Fruit fly (Drosophila melanogaster) whole organism, embryonic: ENCODE data around the gene ato.

Source experiments
- Aef1 ChIP-seq: fragments of 200-800 bp; sonication (Bioruptor generic); IDR thresholded peaks from 3 replicates; pipeline ENCODE4 v1.3.6; 2022; ENCODE audit warnings: missing biosample characterization, missing genetic modification characterization
- Bdp1 ChIP-seq: fragments of 200-800 bp; sonication (Bioruptor generic); optimal IDR thresholded peaks from 3 replicates; lab custom pipeline; 2016; ENCODE audit warnings: missing biosample characterization, missing genetic modification characterization
- CG10366 ChIP-seq: fragments of 200-800 bp; sonication (Bioruptor generic); IDR thresholded peaks from 2 replicates; pipeline ENCODE4 v1.3.6; 2022; ENCODE audit warnings: missing biosample characterization, missing genetic modification characterization
- CG13287 ChIP-seq: fragments of 200-800 bp; sonication (Bioruptor generic); IDR thresholded peaks from 2 replicates; pipeline ENCODE4 v1.3.6; 2022; ENCODE audit warnings: missing biosample characterization, missing genetic modification characterization; ENCODE audit not compliant: partially characterized antibody
- CG13775 ChIP-seq: fragments of 200-800 bp; sonication (Bioruptor generic); optimal IDR thresholded peaks from 3 replicates; lab custom pipeline; 2017; ENCODE audit warnings: missing biosample characterization, mild to moderate bottlenecking, missing genetic modification characterization
- CG13894 ChIP-seq: fragments of 200-800 bp; sonication (Bioruptor generic); optimal IDR thresholded peaks from 3 replicates; lab custom pipeline; 2018; ENCODE audit warnings: missing biosample characterization, mild to moderate bottlenecking, missing genetic modification characterization, moderate library complexity
- CG15696 ChIP-seq: fragments of 200-800 bp; sonication (Bioruptor generic); optimal IDR thresholded peaks from 2 replicates; lab custom pipeline; 2019; ENCODE audit warnings: missing biosample characterization, mild to moderate bottlenecking, missing genetic modification characterization, moderate library complexity
- CG17829 ChIP-seq: fragments of 200-800 bp; optimal IDR thresholded peaks from 2 replicates; lab custom pipeline; 2019; ENCODE audit warnings: missing biosample characterization, mild to moderate bottlenecking, missing genetic modification characterization, moderate library complexity
- CG18476 ChIP-seq: fragments of 200-800 bp; sonication (Bioruptor generic); optimal IDR thresholded peaks from 2 replicates; lab custom pipeline; 2016; ENCODE audit warnings: missing biosample characterization, mild to moderate bottlenecking, missing genetic modification characterization
- CG18619 ChIP-seq: fragments of 200-800 bp; sonication (Bioruptor generic); optimal IDR thresholded peaks from 3 replicates; lab custom pipeline; 2017; ENCODE audit warnings: missing biosample characterization, mild to moderate bottlenecking, missing genetic modification characterization
- CG2202 ChIP-seq: fragments of 200-800 bp; sonication (Bioruptor generic); optimal IDR thresholded peaks from 2 replicates; lab custom pipeline; 2018; ENCODE audit warnings: missing biosample characterization, mild to moderate bottlenecking, missing genetic modification characterization
- CG6765 ChIP-seq: fragments of 200-800 bp; sonication (Bioruptor generic); optimal IDR thresholded peaks from 3 replicates; lab custom pipeline; 2017; ENCODE audit warnings: missing biosample characterization, mild to moderate bottlenecking, missing genetic modification characterization
- CG7556 ChIP-seq: fragments of 200-800 bp; sonication (Bioruptor generic); optimal IDR thresholded peaks from 2 replicates; lab custom pipeline; 2017; ENCODE audit warnings: missing biosample characterization, mild to moderate bottlenecking, missing genetic modification characterization
- CG8281 ChIP-seq: fragments of 200-800 bp; sonication (Bioruptor generic); optimal IDR thresholded peaks from 2 replicates; lab custom pipeline; 2018; ENCODE audit warnings: missing biosample characterization, mild to moderate bottlenecking, missing genetic modification characterization, moderate library complexity
- CG8359 ChIP-seq: fragments of 200-800 bp; sonication (Bioruptor generic); optimal IDR thresholded peaks from 2 replicates; lab custom pipeline; 2017; ENCODE audit warnings: missing biosample characterization, mild to moderate bottlenecking, missing genetic modification characterization, borderline replicate concordance
- CG8765 ChIP-seq: fragments of 200-800 bp; sonication (Bioruptor generic); IDR thresholded peaks from 2 replicates; pipeline ENCODE4 v1.3.6; 2022; ENCODE audit warnings: missing biosample characterization, missing genetic modification characterization
- CG9727 ChIP-seq: fragments of 200-800 bp; sonication (Bioruptor generic); optimal IDR thresholded peaks from 3 replicates; lab custom pipeline; 2017; ENCODE audit warnings: missing biosample characterization, mild to moderate bottlenecking, missing genetic modification characterization
- CrebB ChIP-seq: fragments of 200-800 bp; sonication (Bioruptor generic); optimal IDR thresholded peaks from 3 replicates; lab custom pipeline; 2018; ENCODE audit warnings: missing biosample characterization, mild to moderate bottlenecking, missing genetic modification characterization
- Dfd ChIP-seq, 2 experiments: fragments of >200 bp; optimal IDR thresholded peaks; 2 replicates each; lab custom pipeline; 2017; ENCODE audit warnings: missing biosample characterization in 2 of 2, missing genetic modification characterization in 2 of 2
- Kr ChIP-seq: fragments of 200-800 bp; sonication (Bioruptor generic); optimal IDR thresholded peaks from 2 replicates; lab custom pipeline; 2017; ENCODE audit warnings: missing biosample characterization, mild to moderate bottlenecking, missing genetic modification characterization
- Pdp1 ChIP-seq, 2 experiments: fragments of 200-800 bp; sonication (Bioruptor generic); optimal IDR thresholded peaks; 3 replicates each; lab custom pipeline; 2016; ENCODE audit warnings: missing biosample characterization in 2 of 2, missing genetic modification characterization in 2 of 2, mild to moderate bottlenecking in 1 of 2, moderate library complexity in 1 of 2
- Sry-δ ChIP-seq: fragments of 200-800 bp; sonication (Bioruptor generic); optimal IDR thresholded peaks from 2 replicates; lab custom pipeline; 2016; ENCODE audit warnings: missing biosample characterization, missing genetic modification characterization
- YL-1 ChIP-seq: fragments of 200-800 bp; sonication (Bioruptor generic); optimal IDR thresholded peaks from 3 replicates; lab custom pipeline; 2017; ENCODE audit warnings: missing biosample characterization, mild to moderate bottlenecking, missing genetic modification characterization
- abd-A ChIP-seq: fragments of 200-800 bp; sonication (Bioruptor generic); optimal IDR thresholded peaks from 3 replicates; lab custom pipeline; 2019; ENCODE audit warnings: missing biosample characterization, mild to moderate bottlenecking, missing genetic modification characterization, moderate library complexity
- amos ChIP-seq: fragments of 200-800 bp; sonication (Bioruptor generic); IDR thresholded peaks from 2 replicates; pipeline ENCODE4 v1.3.6; 2022; ENCODE audit warnings: missing biosample characterization, missing genetic modification characterization; ENCODE audit not compliant: partially characterized antibody
- ash1 ChIP-seq: fragments of 200-800 bp; sonication (Bioruptor generic); optimal IDR thresholded peaks from 2 replicates; lab custom pipeline; 2018; ENCODE audit warnings: missing biosample characterization, mild to moderate bottlenecking, missing genetic modification characterization
- dati ChIP-seq: fragments of 200-800 bp; sonication (Bioruptor generic); IDR thresholded peaks from 2 replicates; pipeline ENCODE4 v1.3.6; 2022; ENCODE audit warnings: missing biosample characterization, missing genetic modification characterization
- dmrt99B ChIP-seq: fragments of 200-800 bp; sonication (Bioruptor generic); optimal IDR thresholded peaks from 2 replicates; lab custom pipeline; 2018; ENCODE audit warnings: missing biosample characterization, mild to moderate bottlenecking, missing genetic modification characterization, moderate library complexity
- fd102C ChIP-seq: fragments of 200-800 bp; sonication (Bioruptor generic); optimal IDR thresholded peaks from 2 replicates; lab custom pipeline; 2018; ENCODE audit warnings: missing biosample characterization, mild to moderate bottlenecking, missing genetic modification characterization, moderate library complexity
- hb ChIP-seq: fragments of 200-800 bp; sonication (Bioruptor generic); IDR thresholded peaks from 3 replicates; pipeline ENCODE4 v1.3.6; 2022; ENCODE audit warnings: missing biosample characterization, missing genetic modification characterization; ENCODE audit not compliant: partially characterized antibody
- inv ChIP-seq: fragments of 200-800 bp; sonication (Bioruptor generic); IDR thresholded peaks from 2 replicates; pipeline ENCODE4 v1.3.6; 2022; ENCODE audit warnings: missing biosample characterization, missing genetic modification characterization; ENCODE audit not compliant: partially characterized antibody
- jigr1 ChIP-seq: fragments of 200-800 bp; sonication (Bioruptor generic); IDR thresholded peaks from 3 replicates; pipeline ENCODE4 v1.3.6; 2022; ENCODE audit warnings: missing biosample characterization, missing genetic modification characterization
- kni ChIP-seq: fragments of 200-800 bp; sonication (Bioruptor generic); optimal IDR thresholded peaks from 3 replicates; lab custom pipeline; 2017; ENCODE audit warnings: mild to moderate bottlenecking, missing biosample characterization, missing genetic modification reagents, missing genetic modification characterization
- lbe ChIP-seq: fragments of 200-800 bp; sonication (Bioruptor generic); optimal IDR thresholded peaks from 2 replicates; lab custom pipeline; 2016; ENCODE audit warnings: missing biosample characterization, mild to moderate bottlenecking, missing genetic modification characterization
- lov ChIP-seq, 2 experiments: fragments of 200-800 bp in 1 of 2; fragments of >200 bp in 1 of 2; sonication (Bioruptor generic) in 1 of 2; IDR thresholded peaks in 1 of 2; optimal IDR thresholded peaks in 1 of 2; 2 replicates in 1 of 2; 3 replicates in 1 of 2; pipeline versions ENCODE4 v1.3.6 to Lab custom; 2017 to 2022; ENCODE audit warnings: missing biosample characterization in 1 of 2, missing genetic modification characterization in 1 of 2
- maf-S ChIP-seq: fragments of 200-800 bp; sonication (Bioruptor generic); optimal IDR thresholded peaks from 2 replicates; lab custom pipeline; 2016; ENCODE audit warnings: missing biosample characterization, missing genetic modification characterization
- mam ChIP-seq: fragments of 200-800 bp; sonication (Bioruptor generic); optimal IDR thresholded peaks from 3 replicates; lab custom pipeline; 2016; ENCODE audit warnings: missing biosample characterization, missing genetic modification characterization
- odd ChIP-seq: fragments of 200-800 bp; sonication (Bioruptor generic); optimal IDR thresholded peaks from 2 replicates; lab custom pipeline; 2017; ENCODE audit warnings: missing biosample characterization, mild to moderate bottlenecking, missing genetic modification characterization
- psq ChIP-seq: fragments of 200-800 bp; sonication (Bioruptor generic); optimal IDR thresholded peaks from 2 replicates; lab custom pipeline; 2017; ENCODE audit warnings: missing biosample characterization, missing genetic modification characterization
- row ChIP-seq: fragments of 200-800 bp; sonication (Bioruptor generic); IDR thresholded peaks from 3 replicates; pipeline ENCODE4 v1.3.6; 2022; ENCODE audit warnings: missing biosample characterization, missing genetic modification characterization
- salm ChIP-seq: fragments of 200-800 bp; sonication (Bioruptor generic); optimal IDR thresholded peaks from 2 replicates; lab custom pipeline; 2018; ENCODE audit warnings: missing biosample characterization, mild to moderate bottlenecking, missing genetic modification characterization
- sens ChIP-seq: fragments of 200-800 bp; sonication (Bioruptor generic); peaks from one replicate; lab custom pipeline; 2016; ENCODE audit warnings: missing biosample characterization, missing genetic modification characterization
- seq ChIP-seq: fragments of 200-800 bp; sonication (Bioruptor generic); IDR thresholded peaks from 2 replicates; pipeline ENCODE4 v1.3.6; 2022; ENCODE audit warnings: missing biosample characterization, missing genetic modification characterization
- ssp ChIP-seq: fragments of 200-800 bp; sonication (Bioruptor generic); IDR thresholded peaks from 2 replicates; pipeline ENCODE4 v1.3.6; 2022; ENCODE audit warnings: missing biosample characterization, missing genetic modification characterization
- tll ChIP-seq, 2 experiments: fragments of 200-800 bp in 1 of 2; fragments of >200 bp in 1 of 2; sonication (Bioruptor generic) in 1 of 2; optimal IDR thresholded peaks; 2 replicates each; lab custom pipeline; 2017 to 2019; ENCODE audit warnings: missing biosample characterization in 2 of 2, missing genetic modification characterization in 2 of 2, mild to moderate bottlenecking in 1 of 2, moderate library complexity in 1 of 2

The ato gene

dm6 chr3R:8317709-8318335 is 40.0 kb downstream of the ato start (continued):
- TF ChIP-seq sens (GFP tag; lab: Kevin White, UChicago) (peak; percentile 72), row (peak; percentile 47; the same call in 1 of the 3 replicates)

- TF ChIP-seq Kr (no peak), CG6765 (GFP tag; lab: Kevin White, UChicago) (no peak), CG18476 (GFP tag; lab: Kevin White, UChicago) (no peak), CG8765 (GFP tag; lab: Robert Waterston, UW) (no peak), maf-S (no peak), inv (GFP tag; lab: Robert Waterston, UW) (no peak), amos (no peak), CG13894 (tag; lab: Kevin White, UChicago) (no peak), psq (GFP tag; lab: Kevin White, UChicago) (no peak), CG8359 (GFP tag; lab: Kevin White, UChicago) (no peak), CG8281 (tag; lab: Kevin White, UChicago) (no peak), seq (GFP tag; lab: Robert Waterston, UW) (no peak), lov (optimal IDR thresholded peaks at IDR 0.05; lab: Kevin White, UChicago) (no peak), lov (GFP tag; IDR thresholded peaks at IDR 0.05; lab: Robert Waterston, UW) (no peak), CG17829 (tag; lab: Kevin White, UChicago) (no peak), Dfd (GFP tag; optimal IDR thresholded peaks at IDR 0.05; lab: Kevin White, UChicago) (no peak), hb (GFP tag; lab: Robert Waterston, UW) (no peak), abd-A (tag; lab: Kevin White, UChicago) (no peak), CG10366 (GFP tag; lab: Robert Waterston, UW) (no peak), lbe (GFP tag; lab: Kevin White, UChicago) (no peak)
Measured at dm6 chr3R:8321447-8321846, 43.6 kb downstream of the ato start, which contains the start of gene Or85a. Or85a (plus strand) TSS chr3R:8321747.

DNA sequence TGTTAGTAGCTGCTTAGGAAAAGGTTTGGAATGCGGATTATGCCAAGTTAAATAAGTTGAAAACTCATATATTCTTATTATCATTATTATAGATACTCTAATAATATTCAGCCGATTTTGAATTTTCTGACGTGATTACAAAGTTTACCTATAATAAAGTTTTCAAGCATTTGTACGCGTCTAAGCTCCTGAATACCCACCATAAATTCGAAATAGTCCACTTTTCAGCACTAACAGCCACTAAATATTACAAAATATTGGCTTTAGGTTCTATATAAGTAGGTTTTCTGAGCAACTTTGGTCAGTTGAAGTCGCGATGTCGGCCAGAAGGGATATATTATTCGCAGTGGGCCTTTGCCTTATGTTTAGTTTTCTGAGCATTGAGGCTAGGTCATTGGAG is 46.2 kb downstream of the ato start, which contains the start of gene CG7443:
Gene CG7443 (plus strand): TSS at position 301 of the 400 bp plus-strand sequence.
- TF ChIP-seq CG7556 (GFP tag; lab: Kevin White, UChicago): no peak
- TF ChIP-seq CG13775 (GFP tag; lab: Kevin White, UChicago): no peak
- TF ChIP-seq salm (tag; lab: Kevin White, UChicago): no peak
- TF ChIP-seq ssp (GFP tag; lab: Robert Waterston, UW): no peak
- no peak for TF ChIP-seq mam (GFP tag; lab: Kevin White, UChicago)
- TF ChIP-seq CrebB (tag; lab: Kevin White, UChicago): no peak
- no peak for TF ChIP-seq Sry-δ (GFP tag; lab: Kevin White, UChicago)
- no peak for TF ChIP-seq YL-1

DNA sequence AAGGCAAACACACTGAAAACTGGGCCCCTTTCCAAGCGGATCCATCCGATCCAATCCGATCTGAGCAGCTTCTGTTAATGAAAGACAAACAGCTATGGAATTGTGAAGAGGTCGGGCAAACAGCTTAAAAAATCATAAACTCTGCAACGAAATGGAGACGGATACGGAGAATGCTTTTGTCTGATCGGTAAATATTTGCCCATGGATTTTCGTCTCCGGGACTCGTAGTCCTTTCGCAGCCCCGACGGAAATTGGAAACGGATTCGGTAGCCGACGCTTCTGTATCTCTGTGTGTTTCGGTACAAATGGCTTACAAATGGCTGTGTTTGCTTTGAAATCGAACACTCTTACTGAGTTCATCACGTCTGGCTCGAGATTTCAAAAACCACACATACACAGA is 49.0 kb downstream of the ato start:
- no peak for TF ChIP-seq jigr1 (GFP tag; lab: Robert Waterston, UW)
- no peak for TF ChIP-seq Bdp1 (GFP tag; lab: Kevin White, UChicago)
- TF ChIP-seq CG15696 (tag; lab: Kevin White, UChicago): peak; percentile 39
- TF ChIP-seq Aef1 (GFP tag; lab: Robert Waterston, UW): no peak
- TF ChIP-seq fd102C: peak; percentile 57
- TF ChIP-seq kni (GFP tag; lab: Kevin White, UChicago): peak; percentile 23
- TF ChIP-seq dmrt99B (tag; lab: Kevin White, UChicago): no peak
- TF ChIP-seq Pdp1 (GFP tag; optimal IDR thresholded peaks at IDR 0.05; lab: Kevin White, UChicago): no peak
- no peak for TF ChIP-seq CG13287 (GFP tag; lab: Robert Waterston, UW)
- no peak for TF ChIP-seq CG2202
- TF ChIP-seq dati (GFP tag; lab: Robert Waterston, UW): no peak
- TF ChIP-seq odd (GFP tag; lab: Kevin White, UChicago): no peak
- no peak for TF ChIP-seq CG18619
- TF ChIP-seq tll (GFP tag; optimal IDR thresholded peaks at IDR 0.05; lab: Kevin White, UChicago): peak in 1 of 2 experiments; percentile 85
- peak; percentile 20 for TF ChIP-seq CG9727
- no peak for TF ChIP-seq ash1 (GFP tag; lab: Kevin White, UChicago)
